Fruit fly (Drosophila melanogaster) Kc167 (cell line): Measurements from ENCODE around the gene Fibp.

Source experiments
- Myc ChIP-seq: fragments of >200 bp; optimal IDR thresholded peaks from 2 replicates; lab custom pipeline; 2017; ENCODE audit warnings: missing external identifiers
- Sin3A ChIP-seq: fragments of >200 bp; optimal IDR thresholded peaks from 2 replicates; lab custom pipeline; 2018; ENCODE audit warnings: missing external identifiers
- h ChIP-seq: fragments of >200 bp; optimal IDR thresholded peaks from 3 replicates; lab custom pipeline; 2018; ENCODE audit warnings: missing external identifiers
- insv ChIP-seq: fragments of >200 bp; optimal IDR thresholded peaks from 3 replicates; lab custom pipeline; 2018; ENCODE audit warnings: missing external identifiers
- psq ChIP-seq: fragments of >200 bp; optimal IDR thresholded peaks from 2 replicates; lab custom pipeline; 2017; ENCODE audit warnings: missing external identifiers
- ttk ChIP-seq: sonication (Bioruptor generic); optimal IDR thresholded peaks from 2 replicates; lab custom pipeline; 2017; ENCODE audit warnings: missing external identifiers

The Fibp gene

dm6 chr3L:19794203-19794802, 23.5 kb downstream of the Fibp start:
- TF ChIP-seq Sin3A (lab: Kevin White, UChicago) (no peak), psq (lab: Kevin White, UChicago) (no peak), ttk (no peak), h (lab: Kevin White, UChicago) (no peak), insv (lab: Kevin White, UChicago) (no peak), Myc (lab: Kevin White, UChicago) (no peak)

dm6 chr3L:19793438-19793998, 24.2 kb downstream of the Fibp start, which contains the start of the genes CG42637, Gyc76C and SREBP:
Gene CG42637, minus strand, starts transcription at chr3L:19793569.
Gene Gyc76C, minus strand, starts transcription at chr3L:19793569.
Gene SREBP, plus strand, starts transcription at chr3L:19793935.
- TF ChIP-seq Sin3A (lab: Kevin White, UChicago): peak; percentile 43
- no peak for TF ChIP-seq h (lab: Kevin White, UChicago)

dm6 chr3L:19792717-19793437, 24.9 kb downstream of the Fibp start:
- TF ChIP-seq h (lab: Kevin White, UChicago): no peak

- TF ChIP-seq Sin3A (lab: Kevin White, UChicago): no peak
- TF ChIP-seq ttk: no peak
- no peak for TF ChIP-seq Myc (lab: Kevin White, UChicago)
- no peak for TF ChIP-seq h (lab: Kevin White, UChicago)
- no peak for TF ChIP-seq insv (lab: Kevin White, UChicago)
- TF ChIP-seq psq (lab: Kevin White, UChicago): no peak
These were observed 26.1 kb downstream of the Fibp start for dm6 chr3L:19791688-19792073.

- TF ChIP-seq psq (lab: Kevin White, UChicago) (no peak), Myc (lab: Kevin White, UChicago) (no peak)
These were observed 26.7 kb downstream of the Fibp start for dm6 chr3L:19790929-19791687.

dm6 chr3L:19790564-19790928, 27.2 kb downstream of the Fibp start:
- no peak for TF ChIP-seq ttk
- no peak for TF ChIP-seq psq (lab: Kevin White, UChicago)
- TF ChIP-seq Sin3A (lab: Kevin White, UChicago): no peak
- no peak for TF ChIP-seq Myc (lab: Kevin White, UChicago)
- no peak for TF ChIP-seq insv (lab: Kevin White, UChicago)
- TF ChIP-seq h (lab: Kevin White, UChicago): no peak

- no peak for TF ChIP-seq psq (lab: Kevin White, UChicago)
- no peak for TF ChIP-seq Sin3A (lab: Kevin White, UChicago)
- no peak for TF ChIP-seq insv (lab: Kevin White, UChicago)
- TF ChIP-seq h (lab: Kevin White, UChicago): no peak
- TF ChIP-seq Myc (lab: Kevin White, UChicago): no peak
- TF ChIP-seq ttk: no peak
These were observed 30.1 kb downstream of the Fibp start for dm6 chr3L:19787632-19788031.

- no peak for TF ChIP-seq h (lab: Kevin White, UChicago)
- TF ChIP-seq Sin3A (lab: Kevin White, UChicago): no peak
- TF ChIP-seq psq (lab: Kevin White, UChicago): no peak
- TF ChIP-seq ttk: no peak
- no peak for TF ChIP-seq insv (lab: Kevin White, UChicago)
- no peak for TF ChIP-seq Myc (lab: Kevin White, UChicago)
These were observed 39.2 kb downstream of the Fibp start for dm6 chr3L:19778530-19778929.

- TF ChIP-seq h (lab: Kevin White, UChicago) (no peak), psq (lab: Kevin White, UChicago) (no peak), Sin3A (lab: Kevin White, UChicago) (no peak), Myc (lab: Kevin White, UChicago) (no peak), ttk (no peak), insv (lab: Kevin White, UChicago) (no peak)
These were observed 40.3 kb downstream of the Fibp start for dm6 chr3L:19777279-19777960.
